Worm (Caenorhabditis elegans) whole organism, midembryonic: ENCODE measurements around the gene oac-48.

ENCODE experiments used
- T22C8.4 ChIP-seq: fragments of 200-800 bp; sonication (Bioruptor generic); IDR thresholded peaks from 2 replicates; pipeline ENCODE4 v1.3.6; 2022; ENCODE audit warnings: missing genetic modification characterization, missing compliant biosample characterization
- cog-1 ChIP-seq: sonication (generic microtip); optimal IDR thresholded peaks from 2 replicates; lab custom pipeline; 2016; ENCODE audit warnings: missing genetic modification characterization, missing compliant biosample characterization
- flt-1 ChIP-seq: fragments of 200-800 bp; sonication (Bioruptor generic); IDR thresholded peaks from 2 replicates; pipeline ENCODE4 v1.3.6; 2022; ENCODE audit warnings: missing genetic modification characterization, missing compliant biosample characterization
- klf-2 ChIP-seq: fragments of 200-800 bp; sonication (Bioruptor generic); conservative IDR thresholded peaks from 2 replicates; pipeline ENCODE4 v1.3.6; 2022; ENCODE audit warnings: missing genetic modification reagents, missing genetic modification characterization, missing compliant biosample characterization
- ztf-23 ChIP-seq: fragments of 200-800 bp; sonication (Bioruptor generic); IDR thresholded peaks from 2 replicates; pipeline ENCODE4 v1.3.6; 2022; ENCODE audit warnings: missing genetic modification reagents, missing genetic modification characterization, missing compliant biosample characterization
- ztf-29 ChIP-seq: fragments of 200-800 bp; sonication (Bioruptor generic); IDR thresholded peaks from 2 replicates; pipeline ENCODE4 v1.3.6; 2022; ENCODE audit warnings: missing genetic modification reagents, missing genetic modification characterization, missing compliant biosample characterization

DNA sequence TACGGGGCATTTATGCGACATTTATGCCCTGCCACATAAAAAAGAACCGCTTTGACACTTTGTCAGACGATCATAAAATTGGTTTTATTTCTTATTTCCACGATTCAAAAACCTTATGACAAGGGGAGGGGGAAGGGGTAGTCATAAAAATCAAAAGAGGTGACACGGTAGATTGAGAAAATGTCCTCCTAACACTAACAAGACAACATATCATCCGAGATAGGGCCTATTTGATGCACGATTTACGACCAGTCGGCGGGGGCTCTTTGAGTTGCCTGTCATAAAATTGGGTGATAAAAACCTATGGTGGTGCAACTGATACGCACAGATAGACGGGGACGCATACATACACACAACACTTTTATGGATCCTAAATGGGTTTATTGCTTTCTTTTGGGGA is 34.3 kb downstream of the oac-48 start:
- TF ChIP-seq T22C8.4 (GFP tag; lab: Robert Waterston, UW) = no peak
- no peak for TF ChIP-seq flt-1
- TF ChIP-seq cog-1 (tag; lab: Kevin White, UChicago) = peak; percentile 19
- no peak for TF ChIP-seq klf-2 (GFP tag; lab: Robert Waterston, UW)
- TF ChIP-seq ztf-23 = no peak
- TF ChIP-seq ztf-29 (GFP tag; lab: Robert Waterston, UW) = no peak
